Worm (Caenorhabditis elegans) whole organism, early embryonic: Measurements from ENCODE around the gene Y62H9A.4.

Experiments
- F13C5.2 ChIP-seq: sonication (generic microtip); optimal IDR thresholded peaks from 2 replicates; lab custom pipeline; 2017; ENCODE audit warnings: mild to moderate bottlenecking, missing genetic modification characterization, inconsistent platforms, missing compliant biosample characterization
- ama-1 ChIP-seq: fragments of 150-350 bp; optimal IDR thresholded peaks from 2 replicates; lab custom pipeline; 2014
- ets-7 ChIP-seq: sonication (generic microtip); optimal IDR thresholded peaks from 2 replicates; lab custom pipeline; 2016; ENCODE audit warnings: missing genotype, missing genetic modification characterization, missing compliant biosample characterization
- flt-1 ChIP-seq: fragments of 200-800 bp; sonication (Bioruptor generic); IDR thresholded peaks from 2 replicates; pipeline ENCODE4 v1.3.6; 2022; ENCODE audit warnings: missing genetic modification characterization, missing compliant biosample characterization
- hmg-4 ChIP-seq: fragments of 200-800 bp; sonication (Bioruptor generic); optimal IDR thresholded peaks from 2 replicates; lab custom pipeline; 2018; ENCODE audit warnings: mild to moderate bottlenecking, missing genetic modification characterization, missing compliant biosample characterization
- pes-1 ChIP-seq: fragments of 200-800 bp; sonication (Bioruptor generic); IDR thresholded peaks from 2 replicates; pipeline ENCODE4 v1.3.6; 2022; ENCODE audit warnings: missing genetic modification reagents, missing genetic modification characterization, missing compliant biosample characterization
- sea-1 ChIP-seq: fragments of 200-800 bp; sonication (Bioruptor generic); conservative IDR thresholded peaks from 2 replicates; pipeline ENCODE4 v1.3.6; 2022; ENCODE audit warnings: missing genetic modification characterization, missing compliant biosample characterization
- tbx-11 ChIP-seq: fragments of 200-800 bp; sonication (Bioruptor generic); IDR thresholded peaks from 2 replicates; pipeline ENCODE4 v1.3.6; 2022; ENCODE audit warnings: missing genetic modification characterization, missing compliant biosample characterization
- tbx-37 ChIP-seq: fragments of 200-800 bp; sonication (Bioruptor generic); conservative IDR thresholded peaks from 2 replicates; pipeline ENCODE4 v1.3.6; 2022; ENCODE audit warnings: missing genetic modification reagents, missing genetic modification characterization, missing compliant biosample characterization

DNA sequence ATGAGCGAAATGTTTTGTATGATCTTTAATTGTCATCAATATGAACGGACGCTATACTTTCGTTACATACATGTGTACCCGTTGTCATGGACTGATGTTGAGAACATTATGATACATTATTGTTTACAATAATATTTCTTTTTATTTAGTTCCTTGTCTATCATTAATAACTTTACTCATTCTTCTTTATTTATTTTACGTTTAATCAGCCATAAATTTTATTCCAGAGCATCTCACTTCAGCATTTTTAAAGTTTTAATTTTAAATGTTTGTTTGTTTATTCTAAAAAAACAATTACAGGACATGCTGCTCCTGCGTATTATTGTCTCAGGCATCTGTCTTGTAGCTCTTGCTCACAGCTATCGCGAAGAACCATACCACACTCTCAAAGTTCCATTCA, 36.6 kb upstream of the Y62H9A.4 start, which contains the start of gene F54F7.2:
- TF ChIP-seq F13C5.2 (tag; lab: Kevin White, UChicago) (no peak), ama-1 (lab: Kevin White, UChicago) (no peak), hmg-4 (GFP tag; lab: Kevin White, UChicago) (no peak), flt-1 (GFP tag; lab: Robert Waterston, UW) (no peak), pes-1 (GFP tag; lab: Robert Waterston, UW) (no peak), tbx-11 (GFP tag; lab: Robert Waterston, UW) (no peak), sea-1 (GFP tag; lab: Robert Waterston, UW) (no peak), tbx-37 (GFP tag; lab: Robert Waterston, UW) (no peak), ets-7 (tag; lab: Kevin White, UChicago) (no peak)
